Fruit fly (Drosophila melanogaster) whole organism, pupa: ENCODE data around the gene Sos.

Experiments used
- CG12605 ChIP-seq: fragments of 200-800 bp; sonication (Bioruptor generic); IDR thresholded peaks from 2 replicates; pipeline ENCODE4 v1.3.6; 2022; ENCODE audit warnings: missing biosample characterization, missing genetic modification characterization
- CG14655 ChIP-seq: fragments of 200-800 bp; sonication (Bioruptor generic); optimal IDR thresholded peaks from 3 replicates; lab custom pipeline; 2017; ENCODE audit warnings: mild to moderate bottlenecking, missing biosample characterization, missing genetic modification reagents, missing genetic modification characterization
- CG17806 ChIP-seq: fragments of 200-800 bp; sonication (Bioruptor generic); optimal IDR thresholded peaks from 2 replicates; lab custom pipeline; 2018; ENCODE audit warnings: missing biosample characterization, mild to moderate bottlenecking, missing genetic modification characterization, moderate library complexity
- CG34367 ChIP-seq: fragments of 200-800 bp; sonication (Bioruptor generic); optimal IDR thresholded peaks from 2 replicates; lab custom pipeline; 2018; ENCODE audit warnings: missing biosample characterization, mild to moderate bottlenecking, missing genetic modification characterization
- CG9948 ChIP-seq: fragments of 200-800 bp; sonication (Bioruptor generic); optimal IDR thresholded peaks from 2 replicates; lab custom pipeline; 2018; ENCODE audit warnings: missing biosample characterization, mild to moderate bottlenecking, missing genetic modification characterization, moderate library complexity
- Ets98B ChIP-seq: fragments of 200-800 bp; sonication (Bioruptor generic); IDR thresholded peaks from 2 replicates; pipeline ENCODE4 v1.3.6; 2022; ENCODE audit warnings: missing biosample characterization, missing genetic modification characterization

DNA sequence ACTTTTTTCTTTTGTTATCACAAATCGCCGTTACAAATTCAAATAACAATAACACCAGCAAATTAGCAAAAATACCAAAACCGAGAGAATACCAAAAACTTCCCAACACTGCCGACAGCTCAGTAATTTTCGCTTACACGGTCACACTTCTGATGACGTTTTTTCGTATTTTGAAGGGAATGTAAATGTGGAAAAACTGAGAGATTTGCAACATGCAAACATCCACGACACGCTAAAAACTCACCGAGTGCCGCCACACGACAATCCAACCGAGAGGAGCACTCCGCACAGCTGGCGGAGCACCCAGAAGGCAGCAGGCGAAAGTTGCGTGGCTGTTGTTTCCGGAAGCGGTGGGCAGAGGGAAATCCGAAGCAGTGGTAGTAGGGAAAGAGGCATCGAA lies 20.2 kb upstream of the Sos start, which contains the start of gene Sec71:
- TF ChIP-seq CG17806 (tag; lab: Kevin White, UChicago) (no peak), Ets98B (no peak), CG14655 (no peak), CG9948 (tag; lab: Kevin White, UChicago) (no peak), CG34367 (no peak), CG12605 (GFP tag; lab: Robert Waterston, UW) (no peak)
